Fruit fly (Drosophila melanogaster) whole organism, wandering third instar larva: ENCODE results near the gene Clc.

Source experiments
- Abd-B ChIP-seq: fragments of >200 bp; optimal IDR thresholded peaks from 2 replicates; lab custom pipeline; 2017; ENCODE audit warnings: missing biosample characterization, missing genetic modification characterization
- CG9705 ChIP-seq: fragments of 200-800 bp; sonication (Bioruptor generic); optimal IDR thresholded peaks from 2 replicates; lab custom pipeline; 2018; ENCODE audit warnings: missing biosample characterization, mild to moderate bottlenecking, missing genetic modification characterization
- CrebA ChIP-seq: fragments of 200-800 bp; sonication (Bioruptor generic); optimal IDR thresholded peaks from 2 replicates; lab custom pipeline; 2016; ENCODE audit warnings: missing biosample characterization, mild to moderate bottlenecking, missing genetic modification characterization, borderline replicate concordance
- Dfd ChIP-seq: fragments of >200 bp; optimal IDR thresholded peaks from 2 replicates; lab custom pipeline; 2017; ENCODE audit warnings: missing biosample characterization, missing genetic modification characterization
- Dif ChIP-seq: fragments of 200-275, 200-300 bp; sonication (Bioruptor generic); optimal IDR thresholded peaks from 2 replicates; lab custom pipeline; 2018; ENCODE audit warnings: missing biosample characterization, missing genetic modification characterization; ENCODE audit not compliant: partially characterized antibody
- HLH106 ChIP-seq: fragments of 200-800 bp; optimal IDR thresholded peaks from 3 replicates; lab custom pipeline; 2019; ENCODE audit warnings: missing biosample characterization, mild to moderate bottlenecking, missing genetic modification characterization, moderate library complexity
- Hr78 ChIP-seq: fragments of >200 bp; optimal IDR thresholded peaks from 2 replicates; lab custom pipeline; 2017; ENCODE audit warnings: missing biosample characterization, missing genetic modification characterization
- Hr83 ChIP-seq: fragments of 200-300 bp; sonication (Bioruptor generic); optimal IDR thresholded peaks from 2 replicates; lab custom pipeline; 2016; ENCODE audit warnings: missing biosample characterization, mild to moderate bottlenecking, missing genetic modification characterization, moderate library complexity; ENCODE audit not compliant: poor library complexity, severe bottlenecking
- Myc ChIP-seq: fragments of >200 bp; optimal IDR thresholded peaks from 2 replicates; lab custom pipeline; 2017
- N ChIP-seq: fragments of >200 bp; optimal IDR thresholded peaks from 2 replicates; lab custom pipeline; 2018; ENCODE audit warnings: missing biosample characterization, missing external identifiers, missing genetic modification characterization
- Rel ChIP-seq, 2 experiments: fragments of 200-800 bp; sonication (Bioruptor generic) in 1 of 2; optimal IDR thresholded peaks; 2 replicates in 1 of 2; 3 replicates in 1 of 2; lab custom pipeline; 2016 to 2019; ENCODE audit warnings: mild to moderate bottlenecking in 2 of 2, missing biosample characterization in 2 of 2, missing genetic modification characterization in 2 of 2, moderate library complexity in 1 of 2
- Sp1 ChIP-seq: fragments of 200-800 bp; sonication (Bioruptor generic); optimal IDR thresholded peaks from 3 replicates; lab custom pipeline; 2019; ENCODE audit warnings: missing biosample characterization, mild to moderate bottlenecking, missing genetic modification characterization, moderate library complexity
- br ChIP-seq: fragments of 200-800 bp; sonication (Bioruptor generic); optimal IDR thresholded peaks from 2 replicates; lab custom pipeline; 2016; ENCODE audit warnings: missing biosample characterization, missing genetic modification characterization
- dl ChIP-seq, 2 experiments: fragments of 175-275, 200-275 bp in 1 of 2; fragments of 200-275 bp in 1 of 2; sonication (Bioruptor generic); optimal IDR thresholded peaks; lab custom pipeline; 2018; ENCODE audit warnings: mild to moderate bottlenecking in 2 of 2, missing biosample characterization in 2 of 2, missing genetic modification characterization in 2 of 2, moderate library complexity in 2 of 2; ENCODE audit not compliant: partially characterized antibody in 2 of 2, insufficient read depth in 1 of 2
- dmrt93B ChIP-seq: fragments of 200-800 bp; sonication (Bioruptor generic); optimal IDR thresholded peaks from 2 replicates; lab custom pipeline; 2018; ENCODE audit warnings: missing biosample characterization, mild to moderate bottlenecking, missing genetic modification characterization
- dsf ChIP-seq: sonication (Bioruptor generic); optimal IDR thresholded peaks from 2 replicates; lab custom pipeline; 2016; ENCODE audit warnings: missing biosample characterization, missing genetic modification characterization, borderline replicate concordance
- ey ChIP-seq: fragments of 200-800 bp; sonication (Bioruptor generic); optimal IDR thresholded peaks from 2 replicates; lab custom pipeline; 2016; ENCODE audit warnings: missing biosample characterization, missing genetic modification characterization
- foxo ChIP-seq, 2 experiments: fragments of 200-800 bp; sonication (Bioruptor generic); optimal IDR thresholded peaks; 2 replicates in 1 of 2; 3 replicates in 1 of 2; lab custom pipeline; 2016 to 2017; ENCODE audit warnings: missing biosample characterization in 2 of 2, missing genetic modification characterization in 2 of 2
- h ChIP-seq: fragments of 200-800 bp; sonication (Bioruptor generic); optimal IDR thresholded peaks from 3 replicates; lab custom pipeline; 2016; ENCODE audit warnings: missing biosample characterization, mild to moderate bottlenecking, missing genetic modification characterization
- jim ChIP-seq: fragments of 175-275, 200-325 bp; sonication (Bioruptor generic); optimal IDR thresholded peaks from 2 replicates; lab custom pipeline; 2016; ENCODE audit warnings: missing biosample characterization, mild to moderate bottlenecking, missing genetic modification characterization
- lola ChIP-seq: fragments of >200 bp; optimal IDR thresholded peaks from 2 replicates; lab custom pipeline; 2017; ENCODE audit warnings: missing biosample characterization, missing genetic modification characterization
- pan ChIP-seq: fragments of >200 bp; optimal IDR thresholded peaks from 2 replicates; lab custom pipeline; 2017
- psq ChIP-seq: fragments of 200-800 bp; sonication (Bioruptor generic); optimal IDR thresholded peaks from 3 replicates; lab custom pipeline; 2017; ENCODE audit warnings: missing biosample characterization, mild to moderate bottlenecking, missing genetic modification characterization, moderate library complexity
- sage ChIP-seq: fragments of 200-800 bp; sonication (Bioruptor generic); optimal IDR thresholded peaks from 2 replicates; lab custom pipeline; 2016; ENCODE audit warnings: missing biosample characterization, mild to moderate bottlenecking, missing genetic modification characterization
- sv ChIP-seq: fragments of 200-800 bp; sonication (Bioruptor generic); optimal IDR thresholded peaks from 3 replicates; lab custom pipeline; 2016; ENCODE audit warnings: missing biosample characterization, missing genetic modification characterization
- tai ChIP-seq: sonication (Bioruptor generic); optimal IDR thresholded peaks from 2 replicates; lab custom pipeline; 2016; ENCODE audit warnings: missing biosample characterization, missing genetic modification characterization
- woc ChIP-seq: sonication (Bioruptor generic); optimal IDR thresholded peaks from 2 replicates; lab custom pipeline; 2016; ENCODE audit warnings: missing biosample characterization, mild to moderate bottlenecking, missing genetic modification characterization

The Clc gene

DNA sequence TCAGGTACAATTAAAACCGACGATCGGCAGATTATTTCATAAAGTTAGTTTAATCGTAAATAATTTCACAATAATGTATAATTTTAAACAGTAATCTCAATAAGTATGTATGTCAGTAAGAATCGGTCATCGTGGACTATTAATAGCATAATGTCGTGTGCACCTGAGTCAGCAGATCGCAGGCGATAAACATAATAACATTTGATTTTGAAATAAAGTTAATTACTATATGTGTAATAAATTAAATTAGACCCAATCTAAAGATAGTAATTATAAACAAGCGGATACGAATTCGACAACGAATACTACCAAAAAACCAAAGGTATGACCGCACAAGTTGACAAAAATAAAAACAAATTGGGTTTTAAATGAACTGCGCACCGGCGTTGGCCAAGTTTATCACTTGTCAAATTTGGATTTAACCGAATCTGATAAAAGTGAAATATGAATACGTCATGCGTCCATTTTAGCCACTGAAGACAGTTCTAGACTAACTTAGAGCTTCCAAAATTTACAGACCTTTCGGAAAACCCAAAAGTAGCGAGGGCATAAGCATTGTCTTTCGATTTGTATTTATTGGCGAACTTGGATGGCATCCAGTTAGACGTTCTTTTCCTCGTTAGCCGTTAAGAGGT, 33.8 kb upstream of the Clc start, which contains the start of gene CG6996:
Gene CG6996 (plus strand): TSS at position 585 of the 635 bp plus-strand sequence.
- TF ChIP-seq h (GFP tag; lab: Kevin White, UChicago): no peak
- no peak for TF ChIP-seq HLH106 (tag; lab: Kevin White, UChicago)

DNA sequence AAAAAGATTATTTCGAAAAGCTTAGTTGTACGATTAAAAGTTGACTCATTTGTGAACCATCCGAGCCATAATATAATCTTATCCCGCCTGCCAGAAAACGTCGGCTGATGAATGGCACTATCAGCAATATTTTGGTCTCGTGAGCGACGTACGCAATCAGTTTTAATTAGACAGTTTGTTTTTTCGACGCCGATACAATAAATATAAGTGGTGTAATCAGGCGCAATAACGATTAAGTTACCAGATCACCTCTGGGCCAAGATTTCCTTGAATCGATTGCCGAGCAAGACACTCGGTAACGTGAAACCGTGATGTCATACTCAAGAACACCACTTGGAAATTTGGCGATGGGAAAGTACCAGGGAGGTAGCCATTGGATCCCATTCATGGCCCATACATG, 31.8 kb upstream of the Clc start:
- no peak for TF ChIP-seq HLH106 (tag; lab: Kevin White, UChicago)
- no peak for TF ChIP-seq sv (GFP tag; lab: Kevin White, UChicago)
- TF ChIP-seq h (GFP tag; lab: Kevin White, UChicago): peak; percentile 64
- no peak for TF ChIP-seq woc (GFP tag; lab: Kevin White, UChicago)
- TF ChIP-seq Rel (GFP tag; optimal IDR thresholded peaks at IDR 0.05; lab: Kevin White, UChicago): no peak
- peak; percentile 73 for TF ChIP-seq Rel (tag; optimal IDR thresholded peaks at IDR 0.05; lab: Kevin White, UChicago)
- TF ChIP-seq Sp1 (GFP tag; lab: Kevin White, UChicago): no peak
- no peak for TF ChIP-seq sage (GFP tag; lab: Kevin White, UChicago)
- TF ChIP-seq foxo (GFP tag; optimal IDR thresholded peaks at IDR 0.05; lab: Kevin White, UChicago): no peak
- TF ChIP-seq CG9705 (GFP tag; lab: Kevin White, UChicago): no peak
- TF ChIP-seq Dif (GFP tag; lab: Kevin White, UChicago): no peak

DNA sequence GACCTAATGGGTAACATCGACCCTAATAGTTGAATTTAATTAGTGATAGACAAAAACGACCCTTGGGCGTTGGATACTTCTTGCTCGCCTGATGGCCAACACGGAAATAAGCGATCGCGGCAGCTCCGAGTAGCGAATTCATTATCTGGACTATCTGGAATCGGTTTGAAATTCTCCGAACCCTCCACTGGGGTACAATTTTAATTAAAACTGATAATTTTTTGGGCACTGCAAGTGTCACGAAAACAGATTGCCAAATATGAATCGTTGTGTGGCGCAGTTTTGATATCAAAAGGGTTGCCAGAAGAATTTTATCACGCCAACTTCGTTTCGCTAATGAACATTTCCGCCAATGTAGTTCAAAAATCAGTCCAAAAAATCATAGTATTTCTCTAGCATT, 31.0 kb upstream of the Clc start:
- no peak for TF ChIP-seq dmrt93B (GFP tag; lab: Kevin White, UChicago)
- TF ChIP-seq Abd-B: no peak
- no peak for TF ChIP-seq N (GFP tag; lab: Kevin White, UChicago)
- TF ChIP-seq CG9705 (GFP tag; lab: Kevin White, UChicago): no peak
- TF ChIP-seq jim (GFP tag; lab: Kevin White, UChicago): no peak
- no peak for TF ChIP-seq h (GFP tag; lab: Kevin White, UChicago)
- TF ChIP-seq Hr83 (GFP tag; lab: Kevin White, UChicago): no peak
- no peak for TF ChIP-seq CrebA (GFP tag; lab: Kevin White, UChicago)
- TF ChIP-seq pan (lab: Kevin White, UChicago): no peak
- no peak for TF ChIP-seq dl (GFP tag; optimal IDR thresholded peaks at IDR 0.05; lab: Kevin White, UChicago; ENCODE audit: insufficient read depth in 1 of 2, partially characterized antibody in 2 of 2)
- no peak for TF ChIP-seq lola (GFP tag; lab: Kevin White, UChicago)

DNA sequence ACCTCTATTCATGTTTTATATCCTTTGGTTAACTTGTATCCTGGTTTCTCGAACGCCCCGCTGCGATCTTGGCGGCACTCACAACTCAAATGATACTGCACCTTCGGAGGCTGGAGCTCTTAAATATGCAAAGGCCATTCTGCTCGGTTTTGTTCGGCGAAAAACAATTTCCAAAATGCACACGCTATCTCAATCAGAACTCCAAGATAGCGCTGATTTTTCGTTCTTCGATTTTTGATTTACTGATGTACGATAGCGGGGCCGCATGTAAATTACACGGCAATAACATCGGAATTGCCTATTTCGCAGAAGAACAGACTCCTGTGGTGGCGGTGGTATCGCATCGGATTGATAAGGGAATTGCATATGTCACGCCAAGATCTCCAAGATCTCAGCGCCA, 28.8 kb upstream of the Clc start, which contains the start of gene CG7017:
Gene CG7017 (minus strand): TSS at position 101 of the 400 bp plus-strand sequence.
- TF ChIP-seq dl (GFP tag; optimal IDR thresholded peaks at IDR 0.05; lab: Kevin White, UChicago; ENCODE audit: insufficient read depth in 1 of 2, partially characterized antibody in 2 of 2): no peak
- no peak for TF ChIP-seq CrebA (GFP tag; lab: Kevin White, UChicago)
- no peak for TF ChIP-seq ey (GFP tag; lab: Kevin White, UChicago)
- no peak for TF ChIP-seq dmrt93B (GFP tag; lab: Kevin White, UChicago)
- TF ChIP-seq tai: no peak
- TF ChIP-seq psq (GFP tag; lab: Kevin White, UChicago): no peak
- no peak for TF ChIP-seq br
- TF ChIP-seq Dfd (GFP tag; lab: Kevin White, UChicago): no peak
- TF ChIP-seq, all 38 proteins: peak for 0

DNA sequence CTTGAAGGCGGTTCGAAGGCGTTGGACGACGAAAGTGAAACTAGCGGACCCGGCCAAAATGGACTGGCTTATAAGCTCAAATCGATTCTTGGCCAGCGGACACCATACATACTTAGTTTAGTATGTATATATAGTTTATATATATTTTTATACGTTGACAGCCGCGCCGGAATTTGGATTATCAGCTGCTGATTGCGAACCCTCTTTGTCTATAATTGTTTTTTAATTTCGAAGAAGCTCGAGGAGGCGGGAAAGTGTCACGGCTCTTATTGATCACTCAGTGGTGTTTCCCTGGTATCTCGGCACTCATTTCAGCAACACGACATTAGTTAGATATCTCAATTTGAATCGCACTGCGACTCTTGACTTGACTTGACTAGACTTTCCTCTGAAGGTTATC, 20.5 kb upstream of the Clc start, which contains the start of gene CG6933:
Gene CG6933 (minus strand): TSS at position 47 of the 400 bp plus-strand sequence.
- TF ChIP-seq sage (GFP tag; lab: Kevin White, UChicago): no peak
- no peak for TF ChIP-seq sv (GFP tag; lab: Kevin White, UChicago)
- TF ChIP-seq CrebA (GFP tag; lab: Kevin White, UChicago): no peak
- no peak for TF ChIP-seq Hr78 (GFP tag; lab: Kevin White, UChicago)
- TF ChIP-seq Myc: no peak
- TF ChIP-seq Rel (GFP tag; optimal IDR thresholded peaks at IDR 0.05; lab: Kevin White, UChicago): no peak
- no peak for TF ChIP-seq Rel (tag; optimal IDR thresholded peaks at IDR 0.05; lab: Kevin White, UChicago)
- no peak for TF ChIP-seq dsf (GFP tag; lab: Kevin White, UChicago)
- TF ChIP-seq Dfd (GFP tag; lab: Kevin White, UChicago): no peak
- no peak for TF ChIP-seq h (GFP tag; lab: Kevin White, UChicago)
- TF ChIP-seq lola (GFP tag; lab: Kevin White, UChicago): no peak
- no peak for TF ChIP-seq foxo (GFP tag; optimal IDR thresholded peaks at IDR 0.05; lab: Kevin White, UChicago)
